Worm (Caenorhabditis elegans): ENCODE measurements around the gene F56F10.2.

DNA sequence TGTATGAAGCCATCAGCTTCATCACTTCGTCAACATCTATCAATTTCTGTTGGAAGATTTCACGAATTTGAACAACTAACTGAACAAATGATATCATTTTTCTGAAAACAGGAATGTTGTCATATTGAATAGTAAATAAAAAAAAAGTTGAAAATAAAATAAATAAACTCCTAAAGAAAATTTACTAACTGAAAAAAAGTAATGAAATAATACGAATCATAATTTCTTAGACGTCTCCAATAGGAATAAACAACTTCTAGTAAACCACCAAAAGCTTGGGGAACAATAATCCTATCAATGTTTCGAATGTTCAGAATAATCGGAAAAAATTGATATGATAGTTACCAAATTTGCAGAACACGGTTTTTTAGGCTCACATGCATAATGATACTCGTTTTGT is 4.1 kb downstream of the F56F10.2 start, which contains the start of gene cdo-1:
- TF ChIP-seq ceh-9 (tag; optimal IDR thresholded peaks at IDR 0.05) (no peak), pqm-1 (tag; optimal IDR thresholded peaks at IDR 0.05) (no peak), unc-3 (GFP tag; conservative IDR thresholded peaks at IDR 0.05) (no peak), unc-3 (tag; optimal IDR thresholded peaks at IDR 0.05) (no peak), ama-1 (optimal IDR thresholded peaks at IDR 0.05) (no peak), odd-2 (tag; optimal IDR thresholded peaks at IDR 0.05) (no peak), che-1 (tag; optimal IDR thresholded peaks at IDR 0.05) (no peak), pha-4 (tag; optimal IDR thresholded peaks at IDR 0.05) (no peak), unc-55 (GFP tag; optimal IDR thresholded peaks at IDR 0.05) (no peak), elt-2 (tag; optimal IDR thresholded peaks at IDR 0.05) (no peak), fkh-10 (GFP tag; optimal IDR thresholded peaks at IDR 0.05) (no peak), gmeb-2 (tag; optimal IDR thresholded peaks at IDR 0.05) (no peak), hlh-30 (tag; optimal IDR thresholded peaks at IDR 0.05; ENCODE audit: insufficient read depth) (no peak)
